Fruit fly (Drosophila melanogaster) whole organism, embryonic: Measurements from ENCODE around the gene Zir.
A peak's percentile ranks its signal among the peaks of the same experiment; 100 is the strongest.

ENCODE experiments used
- Bgb ChIP-seq: fragments of 200-800 bp; sonication (Bioruptor generic); IDR thresholded peaks from 2 replicates; pipeline ENCODE4 v1.3.6; 2022; ENCODE audit warnings: missing biosample characterization, missing genetic modification characterization; ENCODE audit not compliant: partially characterized antibody
- Bteb2 ChIP-seq: fragments of 200-800 bp; sonication (Bioruptor generic); optimal IDR thresholded peaks from 2 replicates; lab custom pipeline; 2016; ENCODE audit warnings: missing biosample characterization, missing genetic modification characterization
- CG10366 ChIP-seq: fragments of 200-800 bp; sonication (Bioruptor generic); IDR thresholded peaks from 2 replicates; pipeline ENCODE4 v1.3.6; 2022; ENCODE audit warnings: missing biosample characterization, missing genetic modification characterization
- CG12744 ChIP-seq: fragments of 200-800 bp; sonication (Bioruptor generic); optimal IDR thresholded peaks from 2 replicates; lab custom pipeline; 2016; ENCODE audit warnings: missing biosample characterization, missing genetic modification characterization
- CG13775 ChIP-seq: fragments of 200-800 bp; sonication (Bioruptor generic); optimal IDR thresholded peaks from 3 replicates; lab custom pipeline; 2017; ENCODE audit warnings: missing biosample characterization, mild to moderate bottlenecking, missing genetic modification characterization
- CG14710 ChIP-seq: fragments of 200-800 bp; sonication (Bioruptor generic); optimal IDR thresholded peaks from 3 replicates; lab custom pipeline; 2019; ENCODE audit warnings: missing biosample characterization, mild to moderate bottlenecking, missing genetic modification characterization, moderate library complexity
- CG16813 ChIP-seq: fragments of 200-800 bp; sonication (Bioruptor generic); IDR thresholded peaks from 3 replicates; pipeline ENCODE4 v1.3.6; 2022; ENCODE audit warnings: missing biosample characterization, missing genetic modification characterization; ENCODE audit not compliant: partially characterized antibody
- CG16815 ChIP-seq: fragments of 200-800 bp; sonication (Bioruptor generic); optimal IDR thresholded peaks from 3 replicates; lab custom pipeline; 2017; ENCODE audit warnings: missing biosample characterization, mild to moderate bottlenecking, missing genetic modification characterization
- CG17568 ChIP-seq: fragments of 200-800 bp; sonication (Bioruptor generic); optimal IDR thresholded peaks from 2 replicates; lab custom pipeline; 2018; ENCODE audit warnings: missing biosample characterization, mild to moderate bottlenecking, missing genetic modification characterization, moderate library complexity
- CG1792 ChIP-seq: fragments of 200-800 bp; sonication (Bioruptor generic); optimal IDR thresholded peaks from 2 replicates; lab custom pipeline; 2016; ENCODE audit warnings: missing biosample characterization, missing genetic modification characterization
- CG1832 ChIP-seq: fragments of 200-800 bp; sonication (Bioruptor generic); optimal IDR thresholded peaks from 2 replicates; lab custom pipeline; 2017; ENCODE audit warnings: missing biosample characterization, mild to moderate bottlenecking, missing genetic modification characterization, inconsistent platforms
- CG30403 ChIP-seq: fragments of 200-800 bp; sonication (Bioruptor generic); optimal IDR thresholded peaks from 3 replicates; lab custom pipeline; 2016; ENCODE audit warnings: missing biosample characterization, missing genetic modification characterization
- CG4404 ChIP-seq: fragments of 200-800 bp; sonication (Bioruptor generic); IDR thresholded peaks from 2 replicates; pipeline ENCODE4 v1.3.6; 2022; ENCODE audit warnings: missing biosample characterization, missing genetic modification characterization
- CG6791 ChIP-seq: fragments of 200-800 bp; sonication (Bioruptor generic); IDR thresholded peaks from 3 replicates; pipeline ENCODE4 v1.3.6; 2022; ENCODE audit warnings: missing biosample characterization, missing genetic modification characterization; ENCODE audit not compliant: partially characterized antibody
- CG7556 ChIP-seq: fragments of 200-800 bp; sonication (Bioruptor generic); optimal IDR thresholded peaks from 2 replicates; lab custom pipeline; 2017; ENCODE audit warnings: missing biosample characterization, mild to moderate bottlenecking, missing genetic modification characterization
- CG8478 ChIP-seq: fragments of >200 bp; optimal IDR thresholded peaks from 2 replicates; lab custom pipeline; 2018
- CkIIα-i1 ChIP-seq: fragments of 200-800 bp; sonication (Bioruptor generic); IDR thresholded peaks from 2 replicates; pipeline ENCODE4 v1.3.6; 2022; ENCODE audit warnings: missing biosample characterization, missing genetic modification characterization
- Dfd ChIP-seq, 2 experiments: fragments of >200 bp; optimal IDR thresholded peaks; 2 replicates each; lab custom pipeline; 2017; ENCODE audit warnings: missing biosample characterization in 2 of 2, missing genetic modification characterization in 2 of 2
- Eip74EF ChIP-seq, 2 experiments: fragments of 200-800 bp in 1 of 2; fragments of >200 bp in 1 of 2; sonication (Bioruptor generic) in 1 of 2; optimal IDR thresholded peaks; 2 replicates each; lab custom pipeline; 2017 to 2019; ENCODE audit warnings: missing biosample characterization in 2 of 2, missing genetic modification characterization in 2 of 2, mild to moderate bottlenecking in 1 of 2, moderate library complexity in 1 of 2
- Ets65A ChIP-seq: fragments of 200-800 bp; sonication (Bioruptor generic); peaks from one replicate; lab custom pipeline; 2016; ENCODE audit warnings: missing biosample characterization, missing genetic modification characterization
- Hand ChIP-seq: fragments of 200-800 bp; sonication (Bioruptor generic); optimal IDR thresholded peaks from 2 replicates; lab custom pipeline; 2017; ENCODE audit warnings: mild to moderate bottlenecking, missing biosample characterization, missing genetic modification reagents, missing genetic modification characterization
- Hmx ChIP-seq: fragments of 200-800 bp; sonication (Bioruptor generic); optimal IDR thresholded peaks from 2 replicates; lab custom pipeline; 2016; ENCODE audit warnings: missing biosample characterization, missing genetic modification characterization
- Hr3 ChIP-seq: fragments of 200-800 bp; sonication (Bioruptor generic); optimal IDR thresholded peaks from 3 replicates; lab custom pipeline; 2016; ENCODE audit warnings: missing biosample characterization, missing genetic modification characterization
- Hr39 ChIP-seq: fragments of >200 bp; optimal IDR thresholded peaks from 2 replicates; lab custom pipeline; 2017
- Kr ChIP-seq: fragments of 200-800 bp; sonication (Bioruptor generic); optimal IDR thresholded peaks from 2 replicates; lab custom pipeline; 2017; ENCODE audit warnings: missing biosample characterization, mild to moderate bottlenecking, missing genetic modification characterization
- Lhr ChIP-seq: fragments of 200-800 bp; sonication (Bioruptor generic); optimal IDR thresholded peaks from 3 replicates; lab custom pipeline; 2017; ENCODE audit warnings: mild to moderate bottlenecking, missing biosample characterization, missing genetic modification reagents, missing genetic modification characterization
- Med ChIP-seq: fragments of 200-800 bp; sonication (Bioruptor generic); peaks from one replicate; lab custom pipeline; 2016; ENCODE audit warnings: missing biosample characterization, missing genetic modification characterization, mild to moderate bottlenecking, inconsistent platforms, moderate library complexity
- Mes4 ChIP-seq: fragments of 200-800 bp; sonication (Bioruptor generic); optimal IDR thresholded peaks from 2 replicates; lab custom pipeline; 2016; ENCODE audit warnings: missing biosample characterization, missing genetic modification characterization
- Opbp ChIP-seq: fragments of 200-800 bp; sonication (Bioruptor generic); IDR thresholded peaks from 3 replicates; pipeline ENCODE4 v1.3.6; 2022; ENCODE audit warnings: missing biosample characterization, missing genetic modification characterization; ENCODE audit not compliant: partially characterized antibody
- PHDP ChIP-seq: fragments of 200-800 bp; sonication (Bioruptor generic); optimal IDR thresholded peaks from 3 replicates; lab custom pipeline; 2018; ENCODE audit warnings: missing biosample characterization, mild to moderate bottlenecking, missing genetic modification characterization, moderate library complexity
- Poxn ChIP-seq: fragments of 200-800 bp; sonication (Bioruptor generic); IDR thresholded peaks from 2 replicates; pipeline ENCODE4 v1.3.6; 2022; ENCODE audit warnings: missing biosample characterization, missing genetic modification characterization
- Ptx1 ChIP-seq: fragments of 200-800 bp; sonication (Bioruptor generic); IDR thresholded peaks from 2 replicates; pipeline ENCODE4 v1.3.6; 2022; ENCODE audit warnings: missing biosample characterization, missing genetic modification characterization
- Sox100B ChIP-seq: fragments of 200-800 bp; sonication (Bioruptor generic); optimal IDR thresholded peaks from 3 replicates; lab custom pipeline; 2018; ENCODE audit warnings: missing biosample characterization, mild to moderate bottlenecking, missing genetic modification characterization
- Sry-β ChIP-seq: fragments of 200-800 bp; sonication (Bioruptor generic); optimal IDR thresholded peaks from 2 replicates; lab custom pipeline; 2018; ENCODE audit warnings: missing biosample characterization, mild to moderate bottlenecking, missing genetic modification characterization, moderate library complexity
- az2 ChIP-seq: fragments of 200-800 bp; sonication (Bioruptor generic); optimal IDR thresholded peaks from 3 replicates; lab custom pipeline; 2016; ENCODE audit warnings: missing biosample characterization, missing genetic modification characterization
- caup ChIP-seq: fragments of 200-800 bp; sonication (Bioruptor generic); optimal IDR thresholded peaks from 3 replicates; lab custom pipeline; 2017; ENCODE audit warnings: missing biosample characterization, mild to moderate bottlenecking, missing genetic modification characterization, moderate library complexity; ENCODE audit not compliant: severe bottlenecking
- corto ChIP-seq: fragments of 200-800 bp; sonication (Bioruptor generic); optimal IDR thresholded peaks from 2 replicates; lab custom pipeline; 2016; ENCODE audit warnings: missing biosample characterization, mild to moderate bottlenecking, missing genetic modification characterization, moderate library complexity
- fd102C ChIP-seq: fragments of 200-800 bp; sonication (Bioruptor generic); optimal IDR thresholded peaks from 2 replicates; lab custom pipeline; 2018; ENCODE audit warnings: missing biosample characterization, mild to moderate bottlenecking, missing genetic modification characterization, moderate library complexity
- gem ChIP-seq: fragments of 200-800 bp; sonication (Bioruptor generic); optimal IDR thresholded peaks from 2 replicates; lab custom pipeline; 2019; ENCODE audit warnings: missing biosample characterization, mild to moderate bottlenecking, missing genetic modification characterization, moderate library complexity
- lilli ChIP-seq: fragments of 200-800 bp; sonication (Bioruptor generic); optimal IDR thresholded peaks from 3 replicates; lab custom pipeline; 2016; ENCODE audit warnings: missing biosample characterization, missing genetic modification characterization
- lmd ChIP-seq: fragments of 200-800 bp; sonication (Bioruptor generic); IDR thresholded peaks from 2 replicates; pipeline ENCODE4 v1.3.6; 2022; ENCODE audit warnings: missing biosample characterization, missing genetic modification characterization
- mirr ChIP-seq: fragments of 200-800 bp; sonication (Bioruptor generic); optimal IDR thresholded peaks from 3 replicates; lab custom pipeline; 2018; ENCODE audit warnings: missing biosample characterization, mild to moderate bottlenecking, missing genetic modification characterization
- pan ChIP-seq, 4 experiments: fragments of >200 bp in 3 of 4; fragments of 200-800 bp in 1 of 4; sonication (Bioruptor generic) in 1 of 4; optimal IDR thresholded peaks in 3 of 4; IDR thresholded peaks in 1 of 4; 2 replicates each; pipeline versions ENCODE4 v1.3.6 to Lab custom; 2017 to 2022; ENCODE audit warnings: missing biosample characterization in 2 of 4, missing genetic modification characterization in 2 of 4, mixed read lengths in 1 of 4
- salm ChIP-seq: fragments of 200-800 bp; sonication (Bioruptor generic); optimal IDR thresholded peaks from 2 replicates; lab custom pipeline; 2018; ENCODE audit warnings: missing biosample characterization, mild to moderate bottlenecking, missing genetic modification characterization
- scrt ChIP-seq: fragments of 200-800 bp; sonication (Bioruptor generic); optimal IDR thresholded peaks from 2 replicates; lab custom pipeline; 2018; ENCODE audit warnings: missing biosample characterization, mild to moderate bottlenecking, missing genetic modification characterization, moderate library complexity
- sens ChIP-seq: fragments of 200-800 bp; sonication (Bioruptor generic); peaks from one replicate; lab custom pipeline; 2016; ENCODE audit warnings: missing biosample characterization, missing genetic modification characterization
- so ChIP-seq: fragments of 200-800 bp; sonication (Bioruptor generic); IDR thresholded peaks from 3 replicates; pipeline ENCODE4 v1.3.6; 2022; ENCODE audit warnings: missing biosample characterization, missing genetic modification characterization
- stwl ChIP-seq: fragments of 200-800 bp; sonication (Bioruptor generic); optimal IDR thresholded peaks from 3 replicates; lab custom pipeline; 2018; ENCODE audit warnings: missing biosample characterization, mild to moderate bottlenecking, missing genetic modification characterization, moderate library complexity
- tx ChIP-seq: fragments of 200-800 bp; sonication (Bioruptor generic); optimal IDR thresholded peaks from 2 replicates; lab custom pipeline; 2016; ENCODE audit warnings: missing biosample characterization, missing genetic modification characterization
- zf30C ChIP-seq: fragments of 200-800 bp; sonication (Bioruptor generic); optimal IDR thresholded peaks from 3 replicates; lab custom pipeline; 2018; ENCODE audit warnings: missing biosample characterization, mild to moderate bottlenecking, missing genetic modification characterization

Gene Zir

dm6 chr2L:87255-87723 lies 7.2 kb upstream of the Zir start, which contains the start of gene net (continued):
- peak; percentile 50; the same call in 1 of the 2 replicates for TF ChIP-seq lmd (GFP tag; lab: Robert Waterston, UW)
- TF ChIP-seq Hand (GFP tag; lab: Kevin White, UChicago) = peak; percentile 43
- TF ChIP-seq Ets65A (GFP tag; lab: Kevin White, UChicago) = peak; percentile 48
- TF ChIP-seq CG1792 (GFP tag; lab: Kevin White, UChicago) = no peak
- peak; percentile 14 for TF ChIP-seq mirr (GFP tag; lab: Kevin White, UChicago)
- peak; percentile 48 for TF ChIP-seq az2 (GFP tag; lab: Kevin White, UChicago)
- peak; percentile 96 for TF ChIP-seq Sry-β (GFP tag; lab: Kevin White, UChicago)
- no peak for TF ChIP-seq zf30C (GFP tag; lab: Kevin White, UChicago)
- peak in 1 of 2 experiments; percentile 64 for TF ChIP-seq Eip74EF (GFP tag; optimal IDR thresholded peaks at IDR 0.05; lab: Kevin White, UChicago)
- no peak for TF ChIP-seq Dfd (GFP tag; optimal IDR thresholded peaks at IDR 0.05; lab: Kevin White, UChicago)
- peak; percentile 76 for TF ChIP-seq CG7556
- peak; percentile 69 for TF ChIP-seq CG17568 (GFP tag; lab: Kevin White, UChicago)
- TF ChIP-seq Ptx1 = peak; percentile 26; the same call in 1 of the 2 replicates
- peak; percentile 40 for TF ChIP-seq CG16815
- peak; percentile 25 for TF ChIP-seq Lhr (GFP tag; lab: Kevin White, UChicago)
- peak; percentile 12 for TF ChIP-seq fd102C (GFP tag; lab: Kevin White, UChicago)
- TF ChIP-seq Kr (GFP tag; lab: Kevin White, UChicago) = no peak
- TF ChIP-seq CG16813 (GFP tag; lab: Robert Waterston, UW) = no peak
- no peak for TF ChIP-seq tx (GFP tag; lab: Kevin White, UChicago)
- TF ChIP-seq stwl (tag; lab: Kevin White, UChicago) = no peak
- TF ChIP-seq Bgb (GFP tag; lab: Robert Waterston, UW) = peak; percentile 18; the same call in 1 of the 2 replicates
- no peak for TF ChIP-seq Hmx
- TF ChIP-seq CG6791 (GFP tag; lab: Robert Waterston, UW) = no peak
- no peak for TF ChIP-seq CG1832 (GFP tag; lab: Kevin White, UChicago)
- peak; percentile 79 for TF ChIP-seq scrt (GFP tag; lab: Kevin White, UChicago)
- TF ChIP-seq gem (tag; lab: Kevin White, UChicago) = peak; percentile 79
- peak; percentile 47 for TF ChIP-seq Hr3 (GFP tag; lab: Kevin White, UChicago)
- no peak for TF ChIP-seq Hr39
- TF ChIP-seq Sox100B (GFP tag; lab: Kevin White, UChicago) = peak; percentile 73
- TF ChIP-seq PHDP = peak; percentile 77
- TF ChIP-seq CG4404 (GFP tag; lab: Robert Waterston, UW) = no peak
- peak; percentile 26; the same call in 1 of the 2 replicates for TF ChIP-seq CG10366 (GFP tag; lab: Robert Waterston, UW)
- peak; percentile 73 for TF ChIP-seq CG30403
- peak; percentile 56 for TF ChIP-seq lilli
- TF ChIP-seq Med (GFP tag; lab: Kevin White, UChicago) = peak; percentile 84
- no peak for TF ChIP-seq Opbp (GFP tag; lab: Robert Waterston, UW)
- peak; percentile 70 for TF ChIP-seq salm (tag; lab: Kevin White, UChicago)
- TF ChIP-seq sens (GFP tag; lab: Kevin White, UChicago) = peak; percentile 85
- no peak for TF ChIP-seq CG8478 (lab: Kevin White, UChicago)
- peak; percentile 72 for TF ChIP-seq corto (GFP tag; lab: Kevin White, UChicago)
- TF ChIP-seq Poxn (GFP tag; lab: Robert Waterston, UW) = no peak
- peak; percentile 58 for TF ChIP-seq CG14710 (tag; lab: Kevin White, UChicago)
- no peak for TF ChIP-seq Bteb2
- no peak for TF ChIP-seq so (GFP tag; lab: Robert Waterston, UW)
- no peak for TF ChIP-seq CG12744
- no peak for TF ChIP-seq CkIIα-i1 (GFP tag; lab: Robert Waterston, UW)
- TF ChIP-seq CG13775 (GFP tag; lab: Kevin White, UChicago) = peak; percentile 59
- TF ChIP-seq Mes4 (GFP tag; lab: Kevin White, UChicago) = no peak
- TF ChIP-seq caup (GFP tag; lab: Kevin White, UChicago) = peak; percentile 69
- TF ChIP-seq pan (optimal IDR thresholded peaks at IDR 0.05; lab: Kevin White, UChicago) = no peak
- no peak for TF ChIP-seq pan (GFP tag; optimal IDR thresholded peaks at IDR 0.05 in 1 of 2, IDR thresholded peaks at IDR 0.05 in 1 of 2)
